Worm (Caenorhabditis elegans): ENCODE results near the gene T26C5.5.

T26C5.5 gene

DNA sequence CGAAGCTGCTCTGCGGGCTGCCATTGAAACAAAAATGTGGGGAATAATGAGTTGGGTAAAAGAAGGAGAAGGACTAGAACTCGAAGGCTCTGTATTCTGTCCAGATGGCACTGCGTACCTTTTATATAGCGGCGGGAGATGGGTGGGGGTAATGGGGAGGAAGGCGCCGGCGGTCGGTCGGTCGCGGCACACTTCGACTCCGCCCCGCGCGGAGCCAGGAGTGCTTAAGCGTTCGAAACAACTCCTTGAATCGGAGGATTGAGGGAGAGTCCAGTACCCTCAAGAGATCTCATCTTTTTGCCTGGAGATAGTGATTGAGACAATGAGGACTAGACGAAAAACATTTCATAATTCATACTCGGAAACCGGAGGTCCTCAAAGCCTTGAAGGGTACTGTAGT, 19.4 kb downstream of the T26C5.5 start, which contains the start of gene abu-14:
TSS of gene abu-14 (minus strand) at position 81 of the 400 bp plus-strand sequence.
- TF ChIP-seq mab-5 (tag; optimal IDR thresholded peaks at IDR 0.05) = no peak

DNA sequence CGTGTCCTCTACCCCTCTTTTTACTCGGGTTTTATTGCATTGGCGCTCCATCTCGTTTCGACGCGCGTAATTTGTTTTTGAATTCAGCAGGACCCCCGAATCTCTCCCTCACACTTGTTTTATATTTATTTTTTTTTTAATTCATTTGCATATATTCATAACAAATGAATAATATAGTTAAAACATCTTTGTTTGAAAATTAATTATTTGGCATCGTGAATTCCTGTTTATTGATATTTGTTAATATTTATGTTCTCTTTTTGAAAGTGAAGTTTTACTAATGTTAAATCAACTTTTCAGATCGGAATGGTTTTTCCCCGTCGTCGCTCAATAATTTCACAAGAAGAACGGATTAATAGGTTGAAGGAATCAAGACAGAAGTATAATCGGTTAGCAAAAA, 23.6 kb downstream of the T26C5.5 start, which contains the start of gene ZK1067.3:
TSS of gene ZK1067.3 (plus strand) at position 301 of the 400 bp plus-strand sequence.
- no peak for TF ChIP-seq unc-120 (tag; optimal IDR thresholded peaks at IDR 0.05; ENCODE audit: poor library complexity, severe bottlenecking)
- TF ChIP-seq M03D4.4 (tag; optimal IDR thresholded peaks at IDR 0.05) = no peak
- TF ChIP-seq unc-62 (GFP tag; optimal IDR thresholded peaks at IDR 0.05) = no peak
- no peak for TF ChIP-seq ceh-83 (GFP tag; optimal IDR thresholded peaks at IDR 0.05)
- TF ChIP-seq nhr-2 (tag; optimal IDR thresholded peaks at IDR 0.05) = no peak
- no peak for TF ChIP-seq elt-3 (tag; optimal IDR thresholded peaks at IDR 0.05)
- no peak for TF ChIP-seq blmp-1 (tag; optimal IDR thresholded peaks at IDR 0.05)
- TF ChIP-seq cnd-1 (tag; optimal IDR thresholded peaks at IDR 0.05) = no peak
- no peak for TF ChIP-seq ztf-11 (tag; optimal IDR thresholded peaks at IDR 0.05)
- TF ChIP-seq tbx-8 (GFP tag; optimal IDR thresholded peaks at IDR 0.05) = no peak
- no peak for TF ChIP-seq ces-1 (GFP tag; optimal IDR thresholded peaks at IDR 0.05)

DNA sequence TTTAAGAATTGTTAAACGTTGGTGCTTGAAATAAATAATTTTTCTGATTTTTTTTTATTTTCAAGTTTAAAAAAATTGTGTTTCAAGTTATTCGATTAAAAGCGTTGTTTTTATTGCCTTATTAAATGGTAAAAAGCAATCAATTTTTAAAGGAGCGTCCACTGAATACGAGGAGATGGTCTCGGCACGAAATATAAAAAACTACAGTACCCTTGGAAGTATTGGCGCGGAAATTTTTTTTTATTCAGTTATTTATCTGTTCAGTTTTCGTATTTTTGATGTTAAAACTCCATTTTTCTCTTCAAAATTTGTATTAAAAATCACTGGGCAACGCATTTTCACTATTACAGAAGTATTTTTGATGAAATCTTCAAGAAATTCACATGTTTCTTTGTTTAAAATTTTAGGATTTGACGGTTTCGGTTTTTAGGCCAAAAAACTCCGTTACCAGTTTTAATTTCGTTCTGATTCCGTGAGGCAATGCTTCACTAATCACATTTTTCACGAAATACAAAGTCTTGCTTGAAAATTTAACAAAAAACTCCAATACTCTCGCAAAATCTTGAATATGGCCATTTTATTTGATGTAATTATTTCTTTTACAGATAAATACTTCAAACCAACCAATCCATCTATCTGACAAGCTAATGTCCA, 33.4 kb downstream of the T26C5.5 start, which contains the start of gene znfx-1:
TSS of gene znfx-1 (plus strand) at position 604 of the 654 bp plus-strand sequence.
- TF ChIP-seq mab-5 (tag; optimal IDR thresholded peaks at IDR 0.05) (no peak), ceh-83 (GFP tag; optimal IDR thresholded peaks at IDR 0.05) (no peak)

DNA sequence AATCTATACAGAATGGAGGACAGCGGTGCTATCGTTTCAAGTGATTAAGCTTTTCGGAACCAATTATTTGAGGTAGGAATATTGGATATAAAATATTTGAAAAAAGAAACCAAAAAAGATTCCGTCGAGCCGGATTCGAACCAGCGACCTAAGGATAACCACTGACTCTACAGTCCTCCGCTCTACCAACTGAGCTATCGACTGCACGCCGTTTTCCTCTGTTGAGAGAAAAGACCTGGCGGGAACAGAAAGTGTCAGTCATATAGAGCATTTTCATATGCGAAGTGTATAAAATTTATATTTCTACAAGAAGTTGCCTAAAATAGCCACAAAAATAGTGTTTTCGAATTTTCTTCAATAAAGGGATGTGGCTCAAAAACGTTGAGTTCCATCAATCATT, 34.9 kb downstream of the T26C5.5 start:
- TF ChIP-seq nhr-28 (tag; optimal IDR thresholded peaks at IDR 0.05) (no peak), nhr-237 (tag; optimal IDR thresholded peaks at IDR 0.05) (no peak), unc-62 (GFP tag; optimal IDR thresholded peaks at IDR 0.05) (no peak), nhr-12 (tag; optimal IDR thresholded peaks at IDR 0.05) (no peak), elt-3 (tag; optimal IDR thresholded peaks at IDR 0.05) (no peak), cnd-1 (tag; optimal IDR thresholded peaks at IDR 0.05) (no peak), tbx-8 (GFP tag; optimal IDR thresholded peaks at IDR 0.05) (no peak), sptf-1 (tag; optimal IDR thresholded peaks at IDR 0.05) (no peak), ztf-11 (tag; optimal IDR thresholded peaks at IDR 0.05) (no peak), lsy-2 (tag; optimal IDR thresholded peaks at IDR 0.05) (no peak), ceh-43 (GFP tag; optimal IDR thresholded peaks at IDR 0.05) (no peak), unc-39 (tag; optimal IDR thresholded peaks at IDR 0.05) (no peak), mls-2 (tag; optimal IDR thresholded peaks at IDR 0.05) (no peak), M03D4.4 (tag; optimal IDR thresholded peaks at IDR 0.05) (no peak), lin-32 (GFP tag; optimal IDR thresholded peaks at IDR 0.05) (no peak), sem-2 (GFP tag; optimal IDR thresholded peaks at IDR 0.05) (no peak), nhr-76 (tag; optimal IDR thresholded peaks at IDR 0.05) (no peak)

DNA sequence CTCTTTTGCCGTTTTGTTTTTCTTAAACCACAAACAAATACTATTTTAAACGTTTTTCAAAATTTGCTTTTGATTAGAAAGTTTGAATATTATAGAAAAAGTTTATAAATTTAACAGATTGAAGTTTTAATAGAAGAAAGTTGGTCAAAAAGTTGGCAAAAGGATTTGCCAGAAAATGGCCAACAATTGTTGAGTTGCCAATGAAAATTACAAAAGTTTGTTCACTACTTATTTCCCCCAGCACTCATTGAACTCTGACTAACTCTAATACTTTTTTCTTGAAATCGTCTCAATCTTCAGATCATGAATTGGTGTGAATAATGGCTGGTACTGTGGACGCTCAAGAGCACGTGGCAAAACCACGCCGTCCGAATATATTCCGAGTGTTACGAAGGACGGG, 36.5 kb downstream of the T26C5.5 start, which contains the start of gene ZK1067.4:
TSS of gene ZK1067.4 (plus strand) at position 301 of the 400 bp plus-strand sequence.
- TF ChIP-seq unc-62 (GFP tag; optimal IDR thresholded peaks at IDR 0.05) = no peak
- no peak for TF ChIP-seq bed-3 (GFP tag; optimal IDR thresholded peaks at IDR 0.05)
- TF ChIP-seq nhr-237 (tag; optimal IDR thresholded peaks at IDR 0.05) = no peak
- no peak for TF ChIP-seq hlh-1 (tag; optimal IDR thresholded peaks at IDR 0.05)
- TF ChIP-seq sem-2 (GFP tag; optimal IDR thresholded peaks at IDR 0.05) = no peak
- TF ChIP-seq nhr-2 (tag; optimal IDR thresholded peaks at IDR 0.05) = no peak
- no peak for TF ChIP-seq tbx-8 (GFP tag; optimal IDR thresholded peaks at IDR 0.05)
- no peak for TF ChIP-seq sptf-1 (tag; optimal IDR thresholded peaks at IDR 0.05)
- no peak for TF ChIP-seq ham-2 (GFP tag; optimal IDR thresholded peaks at IDR 0.05)
- no peak for TF ChIP-seq unc-120 (tag; optimal IDR thresholded peaks at IDR 0.05; ENCODE audit: poor library complexity, severe bottlenecking)
- TF ChIP-seq mep-1 (tag; optimal IDR thresholded peaks at IDR 0.05) = no peak

DNA sequence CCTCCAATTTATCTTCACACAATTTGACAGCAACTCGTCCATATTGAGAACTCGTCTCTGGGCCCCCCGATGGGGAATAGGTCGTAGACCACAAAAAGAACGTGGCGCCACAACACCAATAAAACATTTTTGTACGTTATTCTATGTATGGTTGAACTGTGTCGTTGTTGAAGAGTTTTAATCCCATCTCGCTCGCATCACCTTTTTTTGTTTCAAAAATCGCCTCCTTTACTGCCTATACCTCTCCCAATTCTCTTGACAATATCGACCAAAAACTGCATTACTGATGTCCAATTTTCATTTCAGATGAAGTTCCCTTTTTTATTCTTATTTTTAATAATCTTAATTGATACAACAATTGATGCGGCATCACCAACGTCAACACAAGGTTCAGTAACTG, 49.3 kb downstream of the T26C5.5 start, which contains the start of gene let-23:
TSS of gene let-23 (plus strand) at position 301 of the 400 bp plus-strand sequence.
- no peak for TF ChIP-seq zip-8 (tag; optimal IDR thresholded peaks at IDR 0.05)
- no peak for TF ChIP-seq unc-120 (tag; optimal IDR thresholded peaks at IDR 0.05; ENCODE audit: poor library complexity, severe bottlenecking)
